Worm (Caenorhabditis elegans) whole organism, L1 larva: ENCODE measurements around the gene B0334.13.
A peak's percentile ranks its signal among the peaks of the same experiment; 100 is the strongest.

Source experiments
- aly-2 ChIP-seq: fragments of 150-350 bp; optimal IDR thresholded peaks from 2 replicates; lab custom pipeline; 2014; ENCODE audit warnings: missing biosample characterization, missing genetic modification characterization
- blmp-1 ChIP-seq: fragments of 150-350 bp; optimal IDR thresholded peaks from 2 replicates; lab custom pipeline; 2014; ENCODE audit warnings: missing biosample characterization, missing genetic modification characterization
- ceh-88 ChIP-seq: fragments of 200-800 bp; sonication (Bioruptor generic); IDR thresholded peaks from 2 replicates; pipeline ENCODE4 v1.3.6; 2022; ENCODE audit warnings: missing genetic modification characterization, missing compliant biosample characterization
- efl-1 ChIP-seq, 4 experiments: fragments of 150-350 bp; optimal IDR thresholded peaks in 3 of 4; peaks in 1 of 4; 1 replicate in 1 of 4; 2 replicates in 3 of 4; lab custom pipeline; 2014; ENCODE audit warnings: missing biosample characterization in 2 of 4, missing genetic modification characterization in 2 of 4, missing genetic modification reagents in 2 of 4
- egl-13 ChIP-seq: sonication (generic microtip); optimal IDR thresholded peaks from 2 replicates; lab custom pipeline; 2016; ENCODE audit warnings: missing genotype, missing genetic modification reagents, missing genetic modification characterization, missing compliant biosample characterization
- fkh-10 ChIP-seq: sonication (generic microtip); optimal IDR thresholded peaks from 2 replicates; lab custom pipeline; 2017; ENCODE audit warnings: missing biosample characterization, missing genetic modification reagents, missing genetic modification characterization
- fos-1 ChIP-seq: fragments of 150-350 bp; optimal IDR thresholded peaks from 2 replicates; lab custom pipeline; 2014; ENCODE audit warnings: missing biosample characterization, missing genetic modification characterization
- grh-1 ChIP-seq: fragments of 200-800 bp; sonication (Bioruptor generic); IDR thresholded peaks from 2 replicates; pipeline ENCODE4 v1.3.6; 2022; ENCODE audit warnings: missing genetic modification reagents, missing genetic modification characterization, missing compliant biosample characterization
- jun-1 ChIP-seq: fragments of 150-350 bp; optimal IDR thresholded peaks from 2 replicates; lab custom pipeline; 2014; ENCODE audit warnings: missing biosample characterization, missing genetic modification reagents, missing genetic modification characterization
- lin-35 ChIP-seq, 2 experiments: fragments of 150-350 bp; optimal IDR thresholded peaks; 2 replicates each; lab custom pipeline; 2014; ENCODE audit warnings: missing biosample characterization in 2 of 2, missing genetic modification characterization in 2 of 2, missing genetic modification reagents in 2 of 2
- nhr-12 ChIP-seq: sonication (generic microtip); optimal IDR thresholded peaks from 2 replicates; lab custom pipeline; 2017; ENCODE audit warnings: missing biosample characterization, missing genetic modification characterization
- nhr-28 ChIP-seq: fragments of 150-350 bp; optimal IDR thresholded peaks from 2 replicates; lab custom pipeline; 2014; ENCODE audit warnings: missing biosample characterization, missing genetic modification characterization
- nhr-84 ChIP-seq: sonication (generic microtip); optimal IDR thresholded peaks from 2 replicates; lab custom pipeline; 2017; ENCODE audit warnings: missing biosample characterization, missing genetic modification characterization
- nhr-90 ChIP-seq: sonication (generic microtip); optimal IDR thresholded peaks from 2 replicates; lab custom pipeline; 2016; ENCODE audit warnings: mild to moderate bottlenecking, missing genetic modification characterization, missing compliant biosample characterization; ENCODE audit not compliant: poor library complexity
- pag-3 ChIP-seq: sonication (generic microtip); optimal IDR thresholded peaks from 2 replicates; lab custom pipeline; 2017; ENCODE audit warnings: missing genetic modification characterization, mild to moderate bottlenecking, missing compliant biosample characterization, antibody characterized with exemption, borderline replicate concordance; ENCODE audit not compliant: insufficient read depth
- rnt-1 ChIP-seq: sonication (generic microtip); optimal IDR thresholded peaks from 2 replicates; lab custom pipeline; 2016; ENCODE audit warnings: mild to moderate bottlenecking, missing genetic modification characterization, moderate library complexity, missing compliant biosample characterization
- snu-23 ChIP-seq: sonication (generic microtip); optimal IDR thresholded peaks from 2 replicates; lab custom pipeline; 2016; ENCODE audit warnings: missing genetic modification characterization, missing compliant biosample characterization
- tlp-1 ChIP-seq: fragments of 150-350 bp; optimal IDR thresholded peaks from 2 replicates; lab custom pipeline; 2014; ENCODE audit warnings: missing biosample characterization, missing genetic modification characterization
- unc-62 ChIP-seq: fragments of 150-350 bp; optimal IDR thresholded peaks from 2 replicates; lab custom pipeline; 2014; ENCODE audit warnings: missing biosample characterization, missing genetic modification reagents, missing genetic modification characterization
- zag-1 ChIP-seq: fragments of 150-350 bp; optimal IDR thresholded peaks from 2 replicates; lab custom pipeline; 2014; ENCODE audit warnings: missing biosample characterization, missing genetic modification characterization

Gene B0334.13

DNA sequence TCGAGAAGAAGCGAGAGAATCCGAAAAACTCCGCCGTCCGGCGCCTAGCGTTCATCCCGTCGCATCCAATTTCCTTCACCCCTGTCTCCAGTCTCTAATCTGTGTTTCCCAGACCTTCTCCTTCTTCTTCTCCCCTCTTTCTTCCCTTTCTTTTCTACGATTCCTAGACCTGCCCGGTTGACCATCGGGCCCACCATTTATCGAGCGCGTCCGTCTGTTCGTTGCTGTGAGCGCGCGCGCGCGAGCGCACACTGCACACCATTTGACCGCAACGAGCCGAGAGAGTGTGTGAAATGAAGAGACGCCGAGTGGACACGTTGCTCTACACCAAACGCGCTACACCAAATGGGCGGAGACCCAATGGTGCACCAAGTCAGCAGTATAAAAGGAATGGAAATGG, 49.0 kb downstream of the B0334.13 start:
- TF ChIP-seq nhr-84 (tag; lab: Kevin White, UChicago) (no peak), rnt-1 (no peak), fkh-10 (no peak), blmp-1 (peak; percentile 28), nhr-28 (tag; lab: Kevin White, UChicago) (no peak), fos-1 (tag; lab: Kevin White, UChicago) (no peak)

DNA sequence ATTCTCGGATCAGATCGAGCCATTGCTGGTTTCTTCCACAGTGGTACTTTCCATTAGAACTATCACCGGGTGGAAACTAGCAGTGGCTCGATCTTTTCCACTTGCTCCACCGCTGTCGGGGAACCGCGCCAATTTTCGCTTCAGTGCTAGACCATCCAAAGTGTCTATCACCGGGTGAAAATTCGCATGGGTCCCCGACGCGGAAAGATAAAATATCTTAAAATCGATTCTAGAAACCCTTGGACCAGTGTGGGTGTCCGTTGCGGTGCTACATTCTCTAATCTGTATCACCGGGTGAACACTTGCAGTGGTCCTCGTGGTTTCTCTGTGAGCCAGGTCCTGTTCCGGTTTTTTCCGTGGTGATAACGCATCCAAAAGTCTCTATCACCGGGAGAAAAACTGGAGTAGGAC, 49.5 kb downstream of the B0334.13 start:
- TF ChIP-seq tlp-1 (no peak), pag-3 (tag; lab: Kevin White, UChicago) (no peak), nhr-12 (tag; lab: Kevin White, UChicago) (no peak), lin-35 (GFP tag; optimal IDR thresholded peaks at IDR 0.05; lab: Kevin White, UChicago) (no peak), nhr-90 (tag; lab: Kevin White, UChicago) (no peak), zag-1 (tag; lab: Kevin White, UChicago) (no peak), aly-2 (no peak), grh-1 (GFP tag; lab: Robert Waterston, UW) (no peak), ceh-88 (GFP tag; lab: Robert Waterston, UW) (no peak), jun-1 (no peak), egl-13 (tag; lab: Kevin White, UChicago) (no peak)

ce11 chrII:11538741-11539140, 50.6 kb downstream of the B0334.13 start, which contains the start of gene Y62F5A.9:
TSS of gene Y62F5A.9 (minus strand) at chrII:11538841.
- TF ChIP-seq efl-1 (optimal IDR thresholded peaks at IDR 0.05; lab: Kevin White, UChicago) (no peak), efl-1 (GFP tag; optimal IDR thresholded peaks at IDR 0.05 in 1 of 2; lab: Kevin White, UChicago) (peak in 1 of 2 experiments; percentile 45), snu-23 (GFP tag; lab: Kevin White, UChicago) (peak; percentile 9), unc-62 (no peak)
- TF ChIP-seq, all 84 proteins: peak for 2
